Worm (Caenorhabditis elegans) whole organism, early embryonic: ENCODE results near the gene K02D10.4.

Experiments used
- B0310.2 ChIP-seq: sonication (generic microtip); optimal IDR thresholded peaks from 2 replicates; lab custom pipeline; 2016; ENCODE audit warnings: mild to moderate bottlenecking, missing genetic modification characterization, missing compliant biosample characterization
- F13C5.2 ChIP-seq: sonication (generic microtip); optimal IDR thresholded peaks from 2 replicates; lab custom pipeline; 2017; ENCODE audit warnings: mild to moderate bottlenecking, missing genetic modification characterization, inconsistent platforms, missing compliant biosample characterization
- aly-1 ChIP-seq: sonication (generic microtip); optimal IDR thresholded peaks from 2 replicates; lab custom pipeline; 2016; ENCODE audit warnings: missing genetic modification characterization, missing compliant biosample characterization
- ama-1 ChIP-seq: fragments of 150-350 bp; optimal IDR thresholded peaks from 2 replicates; lab custom pipeline; 2014
- ceh-13 ChIP-seq: fragments of 200-800 bp; sonication (Bioruptor generic); optimal IDR thresholded peaks from 2 replicates; lab custom pipeline; 2018; ENCODE audit warnings: mild to moderate bottlenecking, missing genetic modification characterization, missing compliant biosample characterization
- ceh-36 ChIP-seq: sonication (generic microtip); optimal IDR thresholded peaks from 2 replicates; lab custom pipeline; 2016; ENCODE audit warnings: missing genetic modification characterization, inconsistent platforms, missing compliant biosample characterization
- ets-7 ChIP-seq: sonication (generic microtip); optimal IDR thresholded peaks from 2 replicates; lab custom pipeline; 2016; ENCODE audit warnings: missing genotype, missing genetic modification characterization, missing compliant biosample characterization
- flt-1 ChIP-seq: fragments of 200-800 bp; sonication (Bioruptor generic); IDR thresholded peaks from 2 replicates; pipeline ENCODE4 v1.3.6; 2022; ENCODE audit warnings: missing genetic modification characterization, missing compliant biosample characterization
- hmbx-1 ChIP-seq: sonication (generic microtip); optimal IDR thresholded peaks from 2 replicates; lab custom pipeline; 2016; ENCODE audit warnings: mild to moderate bottlenecking, missing genetic modification characterization, missing compliant biosample characterization
- hmg-4 ChIP-seq: fragments of 200-800 bp; sonication (Bioruptor generic); optimal IDR thresholded peaks from 2 replicates; lab custom pipeline; 2018; ENCODE audit warnings: mild to moderate bottlenecking, missing genetic modification characterization, missing compliant biosample characterization
- hnd-1 ChIP-seq: sonication (generic microtip); optimal IDR thresholded peaks from 2 replicates; lab custom pipeline; 2016; ENCODE audit warnings: missing genetic modification characterization, missing compliant biosample characterization
- pes-1 ChIP-seq: fragments of 200-800 bp; sonication (Bioruptor generic); IDR thresholded peaks from 2 replicates; pipeline ENCODE4 v1.3.6; 2022; ENCODE audit warnings: missing genetic modification reagents, missing genetic modification characterization, missing compliant biosample characterization
- scrt-1 ChIP-seq: fragments of 200-800 bp; sonication (Bioruptor generic); IDR thresholded peaks from 2 replicates; pipeline ENCODE4 v1.3.6; 2022; ENCODE audit warnings: missing genetic modification characterization, missing compliant biosample characterization
- sea-1 ChIP-seq: fragments of 200-800 bp; sonication (Bioruptor generic); conservative IDR thresholded peaks from 2 replicates; pipeline ENCODE4 v1.3.6; 2022; ENCODE audit warnings: missing genetic modification characterization, missing compliant biosample characterization
- tbx-11 ChIP-seq: fragments of 200-800 bp; sonication (Bioruptor generic); IDR thresholded peaks from 2 replicates; pipeline ENCODE4 v1.3.6; 2022; ENCODE audit warnings: missing genetic modification characterization, missing compliant biosample characterization
- tbx-37 ChIP-seq: fragments of 200-800 bp; sonication (Bioruptor generic); conservative IDR thresholded peaks from 2 replicates; pipeline ENCODE4 v1.3.6; 2022; ENCODE audit warnings: missing genetic modification reagents, missing genetic modification characterization, missing compliant biosample characterization
- tra-4 ChIP-seq: sonication (generic microtip); optimal IDR thresholded peaks from 2 replicates; lab custom pipeline; 2017; ENCODE audit warnings: missing genetic modification characterization, missing compliant biosample characterization

The K02D10.4 gene

DNA sequence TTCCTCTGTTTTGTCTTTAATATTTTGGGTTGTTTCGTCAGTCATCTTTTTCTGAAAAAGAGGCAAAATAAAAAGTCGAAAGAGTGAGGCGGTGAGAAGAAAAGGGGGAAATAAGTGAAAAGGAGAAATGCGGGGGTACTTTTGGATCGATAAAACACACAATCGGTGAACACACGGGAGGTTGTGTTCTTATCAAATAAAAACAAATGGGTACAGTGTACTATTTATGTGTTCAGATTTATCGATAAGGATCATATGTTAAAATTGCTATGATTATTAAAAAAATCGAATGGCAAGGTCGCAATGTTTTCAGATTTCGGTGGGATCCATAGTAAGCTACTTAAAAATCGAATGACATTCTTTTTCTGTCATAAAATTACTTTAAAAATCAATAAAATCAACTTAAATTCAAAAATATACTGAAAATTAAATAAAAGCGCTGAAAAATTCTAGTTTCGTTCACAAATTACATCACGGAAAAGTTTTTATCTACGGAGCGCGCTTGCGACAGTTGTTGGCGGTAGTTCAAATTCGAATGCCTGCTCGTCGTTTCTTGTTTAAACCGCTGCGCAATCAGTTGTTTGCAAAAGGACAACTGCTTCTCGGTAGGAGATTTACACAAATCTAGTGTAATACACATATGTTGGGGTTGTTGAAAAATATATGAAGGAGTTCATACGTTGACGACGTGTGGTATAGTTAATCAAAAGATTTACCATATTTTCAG lies 29.6 kb upstream of the K02D10.4 start, which contains the start of gene prx-19:
prx-19 (minus strand) TSS at position 51 of the 727 bp plus-strand sequence.
- TF ChIP-seq tbx-37 (no peak), B0310.2 (tag; lab: Kevin White, UChicago) (no peak), scrt-1 (GFP tag; lab: Robert Waterston, UW) (no peak), ama-1 (lab: Kevin White, UChicago) (no peak), tbx-11 (GFP tag; lab: Robert Waterston, UW) (no peak), flt-1 (GFP tag; lab: Robert Waterston, UW) (no peak), F13C5.2 (tag; lab: Kevin White, UChicago) (no peak), ceh-36 (tag; lab: Kevin White, UChicago) (no peak), ceh-13 (no peak)

DNA sequence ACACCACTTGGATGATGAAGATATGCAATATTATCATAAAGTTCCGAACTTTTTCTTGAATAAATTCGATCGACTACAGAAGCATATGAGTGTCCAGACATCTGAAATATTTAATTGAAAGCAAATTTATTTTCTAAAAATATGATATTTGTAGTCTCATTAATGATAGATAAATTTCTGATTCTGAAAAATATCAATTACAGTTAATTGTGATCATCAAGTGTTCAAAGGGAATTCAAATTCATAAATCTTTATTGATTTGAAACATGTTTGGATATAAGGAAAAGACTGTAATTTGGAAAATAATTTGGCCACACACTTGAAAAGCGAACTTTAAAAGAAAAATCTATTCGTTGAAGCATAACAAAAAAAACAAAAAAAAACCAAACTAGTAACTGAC lies 27.4 kb upstream of the K02D10.4 start, which contains the start of gene F54F2.7:
F54F2.7 (minus strand) TSS at position 101 of the 400 bp plus-strand sequence.
- TF ChIP-seq pes-1 (no peak), flt-1 (GFP tag; lab: Robert Waterston, UW) (no peak), F13C5.2 (tag; lab: Kevin White, UChicago) (no peak)

DNA sequence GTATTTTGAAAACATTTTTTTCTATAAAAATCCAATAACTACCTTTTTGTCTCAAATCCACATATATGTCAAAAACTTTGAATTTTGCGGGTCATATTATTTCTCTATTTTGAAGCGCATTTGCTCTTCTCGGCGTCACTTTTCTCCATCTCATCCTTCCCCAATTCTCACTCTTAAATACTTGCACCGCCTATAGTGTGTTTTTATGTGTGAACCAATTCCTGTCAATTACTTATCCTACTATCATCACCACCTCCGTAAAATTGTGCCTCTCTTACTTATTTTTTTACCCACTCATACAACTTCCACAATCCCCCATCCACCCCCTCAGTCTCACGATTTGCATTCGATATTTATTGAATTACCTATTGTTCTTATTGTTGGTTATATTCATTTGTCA lies 26.0 kb upstream of the K02D10.4 start:
- no peak for TF ChIP-seq hmg-4 (GFP tag; lab: Kevin White, UChicago)
- no peak for TF ChIP-seq hnd-1 (tag; lab: Kevin White, UChicago)
- no peak for TF ChIP-seq F13C5.2 (tag; lab: Kevin White, UChicago)
- TF ChIP-seq scrt-1 (GFP tag; lab: Robert Waterston, UW), result no peak
- TF ChIP-seq aly-1 (tag; lab: Kevin White, UChicago), result no peak
- no peak for TF ChIP-seq ama-1 (lab: Kevin White, UChicago)
- TF ChIP-seq pes-1, result no peak
- TF ChIP-seq B0310.2 (tag; lab: Kevin White, UChicago), result no peak
- TF ChIP-seq tbx-11 (GFP tag; lab: Robert Waterston, UW), result no peak
- no peak for TF ChIP-seq tbx-37
- TF ChIP-seq hmbx-1 (tag; lab: Kevin White, UChicago), result no peak

DNA sequence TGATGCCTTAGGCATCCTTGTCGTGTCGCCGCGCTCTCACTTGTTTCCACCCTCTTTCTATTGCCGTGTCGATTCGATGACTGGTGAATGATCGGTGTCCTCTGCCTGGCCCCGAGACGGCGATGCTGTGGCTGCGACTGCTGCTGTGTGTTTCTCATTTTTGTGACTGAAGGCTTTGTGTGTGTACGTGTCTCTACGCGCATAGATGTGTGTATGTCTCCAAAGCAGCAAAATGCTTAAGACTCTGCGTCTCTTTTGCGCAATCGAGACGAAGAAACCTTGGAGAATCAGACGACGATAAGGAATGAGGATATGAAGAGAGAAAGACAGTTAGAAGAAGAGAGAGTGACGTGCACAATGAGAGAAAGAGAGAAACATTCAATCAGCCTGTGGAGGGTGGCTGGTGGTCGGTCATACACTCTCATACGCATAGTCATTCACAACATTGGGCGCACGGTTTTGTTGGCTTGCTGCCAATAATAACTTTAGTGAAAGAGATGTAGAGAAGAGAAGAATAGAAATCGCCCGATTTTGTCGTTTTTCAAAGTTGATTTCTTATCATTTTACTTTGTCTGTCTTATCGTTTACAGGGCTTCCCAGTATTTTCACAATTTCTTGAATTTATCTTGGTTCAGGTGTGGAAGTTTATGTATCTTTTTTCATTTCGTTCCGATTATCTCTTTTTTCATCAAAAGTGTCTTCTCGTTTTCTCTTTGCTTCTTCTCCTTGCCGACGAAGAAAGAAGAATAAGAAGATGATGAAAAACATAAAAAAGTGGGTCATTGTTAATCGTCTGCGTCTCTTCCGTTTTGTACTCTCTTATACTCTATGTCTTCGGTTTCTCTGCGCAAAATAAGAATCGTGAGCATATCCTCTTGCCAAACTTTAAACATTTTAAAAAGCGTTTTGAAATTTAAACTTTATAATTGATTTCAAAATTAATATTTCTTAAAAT lies 22.3 kb upstream of the K02D10.4 start:
- peak; percentile 56 for TF ChIP-seq aly-1 (tag; lab: Kevin White, UChicago)
- TF ChIP-seq tbx-37, result 0 out of 2 replicates have a peak, but pooled peaks have one; percentile 23
- TF ChIP-seq hmg-4 (GFP tag; lab: Kevin White, UChicago), result peak; percentile 85
- peak; percentile 61 for TF ChIP-seq pes-1
- TF ChIP-seq tra-4 (tag; lab: Kevin White, UChicago), result no peak
- TF ChIP-seq B0310.2 (tag; lab: Kevin White, UChicago), result no peak
- no peak for TF ChIP-seq F13C5.2 (tag; lab: Kevin White, UChicago)
- TF ChIP-seq flt-1 (GFP tag; lab: Robert Waterston, UW), result peak; percentile 51
- no peak for TF ChIP-seq ets-7 (tag; lab: Kevin White, UChicago)
- no peak for TF ChIP-seq ceh-36 (tag; lab: Kevin White, UChicago)
- TF ChIP-seq tbx-11 (GFP tag; lab: Robert Waterston, UW), result no peak
- TF ChIP-seq hnd-1 (tag; lab: Kevin White, UChicago), result no peak
- TF ChIP-seq scrt-1 (GFP tag; lab: Robert Waterston, UW), result 0 out of 2 replicates have a peak, but pooled peaks have one; percentile 15

DNA sequence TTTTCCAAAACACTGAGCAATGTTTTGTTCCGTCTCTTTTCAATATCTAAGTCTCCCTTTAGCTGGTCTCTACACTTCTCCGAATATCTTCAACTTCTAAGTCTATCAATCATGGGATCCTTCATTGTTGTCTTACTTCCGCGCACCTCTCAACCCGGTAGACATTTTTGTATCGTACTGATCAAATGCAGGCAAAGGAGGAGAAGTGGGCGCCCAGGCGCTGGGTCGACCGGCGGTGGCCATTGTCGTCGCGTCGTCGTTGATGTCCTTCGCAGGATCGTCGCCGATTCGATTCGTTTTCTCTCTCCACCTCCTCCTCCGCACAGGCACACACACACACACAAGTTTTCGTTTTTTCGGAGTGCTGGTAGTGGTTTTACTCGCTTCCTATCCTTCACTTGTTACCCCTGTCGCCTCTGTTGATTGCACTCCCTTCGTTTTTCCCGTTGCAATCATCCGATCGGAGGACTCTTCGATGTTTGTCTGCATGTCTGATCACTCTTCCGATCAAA lies 21.6 kb upstream of the K02D10.4 start:
- TF ChIP-seq F13C5.2 (tag; lab: Kevin White, UChicago), result no peak
- TF ChIP-seq tbx-11 (GFP tag; lab: Robert Waterston, UW), result 0 out of 2 replicates have a peak, but pooled peaks have one; percentile 22
- no peak for TF ChIP-seq hmg-4 (GFP tag; lab: Kevin White, UChicago)
- no peak for TF ChIP-seq B0310.2 (tag; lab: Kevin White, UChicago)
- TF ChIP-seq ama-1 (lab: Kevin White, UChicago), result no peak
- no peak for TF ChIP-seq hmbx-1 (tag; lab: Kevin White, UChicago)
- no peak for TF ChIP-seq ceh-36 (tag; lab: Kevin White, UChicago)
- peak; percentile 29; the same call in 1 of the 2 replicates for TF ChIP-seq sea-1 (GFP tag; lab: Robert Waterston, UW)

DNA sequence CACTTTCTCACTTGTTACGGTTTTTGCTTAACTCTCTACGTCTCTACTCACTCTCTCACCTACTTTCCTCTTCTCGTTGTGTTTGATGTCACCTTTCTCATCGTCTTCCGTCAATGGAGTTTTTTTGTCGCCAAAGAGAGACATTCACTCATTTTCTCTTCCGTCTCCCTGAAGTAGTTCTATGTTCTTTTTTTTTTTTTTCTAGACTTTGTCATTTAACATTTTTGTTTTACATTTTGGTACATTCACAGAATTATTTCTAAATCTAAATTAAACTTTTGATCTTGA lies 20.9 kb upstream of the K02D10.4 start:
- TF ChIP-seq ets-7 (tag; lab: Kevin White, UChicago) (no peak), scrt-1 (GFP tag; lab: Robert Waterston, UW) (no peak), F13C5.2 (tag; lab: Kevin White, UChicago) (no peak), ama-1 (lab: Kevin White, UChicago) (no peak), B0310.2 (tag; lab: Kevin White, UChicago) (no peak), ceh-13 (no peak), aly-1 (tag; lab: Kevin White, UChicago) (no peak), pes-1 (no peak), sea-1 (GFP tag; lab: Robert Waterston, UW) (no peak), hmbx-1 (tag; lab: Kevin White, UChicago) (no peak), tbx-37 (no peak), ceh-36 (tag; lab: Kevin White, UChicago) (no peak), hnd-1 (tag; lab: Kevin White, UChicago) (no peak), tra-4 (tag; lab: Kevin White, UChicago) (no peak), hmg-4 (GFP tag; lab: Kevin White, UChicago) (no peak), flt-1 (GFP tag; lab: Robert Waterston, UW) (no peak), tbx-11 (GFP tag; lab: Robert Waterston, UW) (no peak)
